Worm (Caenorhabditis elegans): Measurements from ENCODE around the gene F07C3.3.

F07C3.3 gene

DNA sequence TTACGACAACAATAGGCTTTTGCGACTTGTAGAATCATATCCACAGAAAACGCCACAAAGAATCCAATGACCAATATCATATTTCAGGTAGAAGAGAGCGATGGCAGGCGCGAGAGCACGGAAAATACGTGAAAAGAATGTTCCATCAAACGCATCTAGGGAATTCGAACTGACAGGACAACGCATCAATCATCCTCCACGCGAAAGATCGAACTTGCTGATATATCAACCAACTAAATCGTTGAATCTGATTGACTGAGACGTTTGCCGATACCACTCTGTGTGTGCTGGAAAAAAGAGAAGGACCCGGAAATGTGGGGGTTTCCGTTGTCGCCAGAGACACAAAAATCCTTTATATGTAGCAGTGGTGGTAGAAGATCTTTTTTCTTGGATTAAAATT lies 14.0 kb downstream of the F07C3.3 start:
- TF ChIP-seq elt-1 (tag; optimal IDR thresholded peaks at IDR 0.05; ENCODE audit: borderline replicate concordance, insufficient read depth) (peak; percentile 6), unc-62 (GFP tag; optimal IDR thresholded peaks at IDR 0.05) (peak; percentile 91), nhr-12 (tag; optimal IDR thresholded peaks at IDR 0.05) (no peak), ham-2 (GFP tag; optimal IDR thresholded peaks at IDR 0.05) (no peak), lin-32 (GFP tag; optimal IDR thresholded peaks at IDR 0.05) (no peak)

DNA sequence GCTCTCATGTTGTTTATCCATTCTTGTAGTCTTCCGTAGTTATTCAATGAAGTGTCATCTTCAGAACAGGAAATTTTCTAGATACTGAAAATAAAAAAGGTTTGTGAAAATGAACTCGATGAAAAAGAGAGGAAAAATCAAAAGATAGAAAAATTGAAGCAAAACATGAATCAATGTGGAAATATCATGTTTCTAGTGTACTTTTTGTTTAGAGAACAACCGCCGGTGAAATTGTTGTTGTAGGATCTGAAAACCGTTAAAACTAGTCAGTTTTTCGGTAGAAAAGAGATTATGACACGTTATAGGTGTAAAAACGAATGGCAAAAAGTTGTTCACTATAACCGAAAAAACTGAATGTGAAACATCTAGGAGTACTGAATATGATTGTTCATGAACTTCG lies 15.0 kb downstream of the F07C3.3 start, which contains the start of gene pacs-1:
Gene pacs-1, minus strand, starts transcription at position 101 of the 400 bp plus-strand sequence.
- no peak for TF ChIP-seq pha-4 (tag; optimal IDR thresholded peaks at IDR 0.05)
- no peak for TF ChIP-seq snpc-4 (tag; optimal IDR thresholded peaks at IDR 0.05)
- no peak for TF ChIP-seq sem-2 (GFP tag; optimal IDR thresholded peaks at IDR 0.05)
- TF ChIP-seq drap-1 (GFP tag; optimal IDR thresholded peaks at IDR 0.05), result no peak
- TF ChIP-seq flh-1 (GFP tag; optimal IDR thresholded peaks at IDR 0.05), result no peak
- no peak for TF ChIP-seq mls-2 (tag; optimal IDR thresholded peaks at IDR 0.05)
- no peak for TF ChIP-seq nhr-12 (tag; optimal IDR thresholded peaks at IDR 0.05)
- no peak for TF ChIP-seq ceh-39 (tag; optimal IDR thresholded peaks at IDR 0.05)
- no peak for TF ChIP-seq lin-13 (tag; optimal IDR thresholded peaks at IDR 0.05)
- TF ChIP-seq lsy-2 (tag; optimal IDR thresholded peaks at IDR 0.05), result no peak
- TF ChIP-seq unc-62 (GFP tag; optimal IDR thresholded peaks at IDR 0.05), result no peak
- TF ChIP-seq ceh-83 (GFP tag; optimal IDR thresholded peaks at IDR 0.05), result no peak
- TF ChIP-seq unc-120 (tag; optimal IDR thresholded peaks at IDR 0.05; ENCODE audit: poor library complexity, severe bottlenecking), result no peak
- TF ChIP-seq elt-3 (tag; optimal IDR thresholded peaks at IDR 0.05), result no peak
- TF ChIP-seq ceh-43 (GFP tag; optimal IDR thresholded peaks at IDR 0.05), result no peak
- no peak for TF ChIP-seq ztf-11 (tag; optimal IDR thresholded peaks at IDR 0.05)
- TF ChIP-seq nhr-2 (tag; optimal IDR thresholded peaks at IDR 0.05), result no peak
- TF ChIP-seq hlh-1 (tag; optimal IDR thresholded peaks at IDR 0.05), result no peak

- TF ChIP-seq ceh-43 (GFP tag; optimal IDR thresholded peaks at IDR 0.05), result no peak
Observed at ce11 chrV:9213554-9213953, 18.6 kb downstream of the F07C3.3 start, which contains the start of gene mdt-27. Gene mdt-27 (minus strand): TSS chrV:9213654.

- TF ChIP-seq pha-4 (tag; optimal IDR thresholded peaks at IDR 0.05), result peak; percentile 74
- TF ChIP-seq M03D4.4 (tag; optimal IDR thresholded peaks at IDR 0.05), result no peak
- TF ChIP-seq ham-2 (GFP tag; optimal IDR thresholded peaks at IDR 0.05), result no peak
- no peak for TF ChIP-seq mab-5 (tag; optimal IDR thresholded peaks at IDR 0.05)
- peak; percentile 82 for TF ChIP-seq unc-120 (tag; optimal IDR thresholded peaks at IDR 0.05; ENCODE audit: poor library complexity, severe bottlenecking)
- peak; percentile 98 for TF ChIP-seq ces-1 (GFP tag; optimal IDR thresholded peaks at IDR 0.05)
- peak; percentile 67 for TF ChIP-seq nhr-237 (tag; optimal IDR thresholded peaks at IDR 0.05)
- no peak for TF ChIP-seq flh-1 (GFP tag; optimal IDR thresholded peaks at IDR 0.05)
- TF ChIP-seq ceh-83 (GFP tag; optimal IDR thresholded peaks at IDR 0.05), result no peak
- no peak for TF ChIP-seq snpc-4 (tag; optimal IDR thresholded peaks at IDR 0.05)
- no peak for TF ChIP-seq unc-62 (GFP tag; optimal IDR thresholded peaks at IDR 0.05)
- TF ChIP-seq sem-2 (GFP tag; optimal IDR thresholded peaks at IDR 0.05), result no peak
- TF ChIP-seq drap-1 (GFP tag; optimal IDR thresholded peaks at IDR 0.05), result no peak
- peak; percentile 40 for TF ChIP-seq ceh-39 (tag; optimal IDR thresholded peaks at IDR 0.05)
- no peak for TF ChIP-seq zip-8 (tag; optimal IDR thresholded peaks at IDR 0.05)
- no peak for TF ChIP-seq nhr-28 (tag; optimal IDR thresholded peaks at IDR 0.05)
- TF ChIP-seq ztf-11 (tag; optimal IDR thresholded peaks at IDR 0.05), result no peak
- no peak for TF ChIP-seq lin-32 (GFP tag; optimal IDR thresholded peaks at IDR 0.05)
- no peak for TF ChIP-seq nhr-12 (tag; optimal IDR thresholded peaks at IDR 0.05)
- TF ChIP-seq sptf-1 (tag; optimal IDR thresholded peaks at IDR 0.05), result no peak
- no peak for TF ChIP-seq nhr-76 (tag; optimal IDR thresholded peaks at IDR 0.05)
- no peak for TF ChIP-seq bed-3 (GFP tag; optimal IDR thresholded peaks at IDR 0.05)
- TF ChIP-seq mls-2 (tag; optimal IDR thresholded peaks at IDR 0.05), result peak; percentile 27
- no peak for TF ChIP-seq cnd-1 (tag; optimal IDR thresholded peaks at IDR 0.05)
- no peak for TF ChIP-seq ceh-43 (GFP tag; optimal IDR thresholded peaks at IDR 0.05)
- no peak for TF ChIP-seq elt-1 (tag; optimal IDR thresholded peaks at IDR 0.05; ENCODE audit: borderline replicate concordance, insufficient read depth)
- TF ChIP-seq hlh-1 (tag; optimal IDR thresholded peaks at IDR 0.05), result no peak
- peak; percentile 46 for TF ChIP-seq lsy-2 (tag; optimal IDR thresholded peaks at IDR 0.05)
- TF ChIP-seq mep-1 (tag; optimal IDR thresholded peaks at IDR 0.05), result peak; percentile 76
Observed at ce11 chrV:9212499-9212898, 19.7 kb downstream of the F07C3.3 start.

ce11 chrV:9208878-9209277 lies 23.3 kb downstream of the F07C3.3 start:
- TF ChIP-seq ces-1 (GFP tag; optimal IDR thresholded peaks at IDR 0.05) (peak; percentile 32), pha-4 (tag; optimal IDR thresholded peaks at IDR 0.05) (no peak), ceh-39 (tag; optimal IDR thresholded peaks at IDR 0.05) (no peak), lin-13 (tag; optimal IDR thresholded peaks at IDR 0.05) (no peak), flh-1 (GFP tag; optimal IDR thresholded peaks at IDR 0.05) (no peak)
